Worm (Caenorhabditis elegans) whole organism, young adult: ENCODE data around the gene try-4.

ENCODE experiments used
- hlh-12 ChIP-seq: sonication (generic microtip); optimal IDR thresholded peaks from 2 replicates; lab custom pipeline; 2016; ENCODE audit warnings: missing genetic modification characterization, missing compliant biosample characterization
- lin-35 ChIP-seq, 3 experiments: fragments of 150-350 bp in 2 of 3; sonication (generic microtip) in 1 of 3; optimal IDR thresholded peaks; 2 replicates each; lab custom pipeline; 2014 to 2018; ENCODE audit warnings: missing biosample characterization in 3 of 3, missing genetic modification characterization in 3 of 3, missing genetic modification reagents in 3 of 3
- pha-4 ChIP-seq: fragments of 150-350 bp; sonication (generic microtip); optimal IDR thresholded peaks from 2 replicates; lab custom pipeline; 2014; ENCODE audit warnings: missing biosample characterization, missing genetic modification reagents, missing genetic modification characterization
- snpc-3.4 ChIP-seq: sonication (generic microtip); optimal IDR thresholded peaks from 2 replicates; lab custom pipeline; 2017; ENCODE audit warnings: missing genetic modification characterization, mild to moderate bottlenecking, missing compliant biosample characterization, antibody characterized with exemption, moderate library complexity, missing genotype, missing genetic modification reagents
- sptf-2 ChIP-seq: fragments of 200-800 bp; sonication (Bioruptor generic); optimal IDR thresholded peaks from 2 replicates; lab custom pipeline; 2018; ENCODE audit warnings: mild to moderate bottlenecking, missing genetic modification characterization, missing compliant biosample characterization
- zfh-2 ChIP-seq: fragments of 200-800 bp; sonication (Bioruptor generic); conservative IDR thresholded peaks from 2 replicates; pipeline ENCODE4 v1.3.6; 2022; ENCODE audit warnings: missing genetic modification reagents, missing genetic modification characterization, missing compliant biosample characterization

- TF ChIP-seq snpc-3.4 (tag; lab: Kevin White, UChicago): no peak
- no peak for TF ChIP-seq hlh-12 (tag; lab: Kevin White, UChicago)
- TF ChIP-seq pha-4 (tag; lab: Kevin White, UChicago): no peak
- TF ChIP-seq sptf-2: no peak
- TF ChIP-seq zfh-2 (GFP tag; lab: Robert Waterston, UW): no peak
- no peak for TF ChIP-seq lin-35 (GFP tag; optimal IDR thresholded peaks at IDR 0.05; lab: Kevin White, UChicago)
Observed at ce11 chrV:20861080-20861479, at the start of gene try-4.
